In the genomic region with DNA sequence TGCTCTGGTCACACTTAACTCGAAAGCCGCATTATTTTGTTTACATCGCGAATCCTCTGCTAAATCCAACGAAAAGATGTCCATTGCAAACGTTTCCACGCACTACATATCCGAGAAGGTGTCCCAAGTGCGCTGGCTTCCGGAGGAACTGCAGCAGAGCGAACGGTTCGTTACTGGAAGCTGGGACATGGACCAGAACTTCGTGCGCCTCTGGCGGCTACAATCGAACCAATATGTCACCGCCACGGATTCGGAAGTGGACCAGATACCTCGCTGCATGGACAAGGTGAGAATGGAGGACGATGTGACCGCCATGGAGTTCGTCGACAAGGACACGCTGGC, we compare ENCODE assay signal across 2 fruit fly cellular contexts.
TF ChIP-seq lines count a peak whose summit lies in the region.

No protein-coding gene starts in this region.

- no peak for TF ChIP-seq CTCF in whole organism, embryonic (GFP tag; optimal IDR thresholded peaks at IDR 0.05; lab: Kevin White, UChicago)

TF ChIP-seq in whole organism, embryonic, 481 proteins besides CTCF, POLR2A, EP300 and RAD21:
- TF ChIP-seq MESR4 (GFP tag; optimal IDR thresholded peaks at IDR 0.05; lab: Kevin White, UChicago) (peak; percentile 38), CG4617 (GFP tag; optimal IDR thresholded peaks at IDR 0.05; lab: Kevin White, UChicago; ENCODE audit: borderline replicate concordance) (peak; percentile 23), D (optimal IDR thresholded peaks at IDR 0.05; lab: Kevin White, UChicago) (peak; percentile 55), D (GFP tag; optimal IDR thresholded peaks at IDR 0.05; lab: Kevin White, UChicago) (no peak), Fer1 (GFP tag; optimal IDR thresholded peaks at IDR 0.05; lab: Kevin White, UChicago) (no peak), MBD-R2 (GFP tag; IDR thresholded peaks at IDR 0.05; lab: Robert Waterston, UW) (peak; percentile 81), HmgD (GFP tag; optimal IDR thresholded peaks at IDR 0.05; lab: Kevin White, UChicago) (peak; percentile 35), CG4404 (GFP tag; IDR thresholded peaks at IDR 0.05; lab: Robert Waterston, UW) (0 out of 2 replicates have a peak, but pooled peaks have one; percentile 1), eyg (GFP tag; optimal IDR thresholded peaks at IDR 0.05; lab: Kevin White, UChicago) (no peak), CG33557 (GFP tag; optimal IDR thresholded peaks at IDR 0.05; lab: Kevin White, UChicago) (no peak), amos (GFP tag; IDR thresholded peaks at IDR 0.05; lab: Robert Waterston, UW; ENCODE audit: partially characterized antibody) (no peak), CG17328 (GFP tag; IDR thresholded peaks at IDR 0.05; lab: Robert Waterston, UW) (0 out of 2 replicates have a peak, but pooled peaks have one; percentile 3)
TF ChIP-seq in whole organism, embryonic: peak in this region for 7.

TF ChIP-seq in whole organism, pupa, 21 proteins besides CTCF, POLR2A, EP300 and RAD21:
- no peak for TF ChIP-seq Ets98B (GFP tag; IDR thresholded peaks at IDR 0.05; lab: Robert Waterston, UW)
- 0 out of 3 replicates have a peak, but pooled peaks have one; percentile 1 for TF ChIP-seq fd96Ca (GFP tag; IDR thresholded peaks at IDR 0.05; lab: Robert Waterston, UW)
